Worm (Caenorhabditis elegans) whole organism, L1 larva: Measurements from ENCODE around the gene F41G3.5.

Experiments used
- C04F5.9 ChIP-seq: sonication (generic microtip); optimal IDR thresholded peaks from 2 replicates; lab custom pipeline; 2016; ENCODE audit warnings: missing genetic modification characterization, missing compliant biosample characterization
- Y116A8C.19 ChIP-seq: sonication (generic microtip); optimal IDR thresholded peaks from 2 replicates; lab custom pipeline; 2016; ENCODE audit warnings: missing compliant biosample characterization, missing genetic modification characterization, borderline replicate concordance
- ceh-88 ChIP-seq: fragments of 200-800 bp; sonication (Bioruptor generic); IDR thresholded peaks from 2 replicates; pipeline ENCODE4 v1.3.6; 2022; ENCODE audit warnings: missing genetic modification characterization, missing compliant biosample characterization
- dsc-1 ChIP-seq: sonication (generic microtip); optimal IDR thresholded peaks from 2 replicates; lab custom pipeline; 2016; ENCODE audit warnings: mild to moderate bottlenecking, missing genetic modification characterization, missing compliant biosample characterization
- efl-1 ChIP-seq, 4 experiments: fragments of 150-350 bp; optimal IDR thresholded peaks in 3 of 4; peaks in 1 of 4; 1 replicate in 1 of 4; 2 replicates in 3 of 4; lab custom pipeline; 2014; ENCODE audit warnings: missing biosample characterization in 2 of 4, missing genetic modification characterization in 2 of 4, missing genetic modification reagents in 2 of 4
- egl-13 ChIP-seq: sonication (generic microtip); optimal IDR thresholded peaks from 2 replicates; lab custom pipeline; 2016; ENCODE audit warnings: missing genotype, missing genetic modification reagents, missing genetic modification characterization, missing compliant biosample characterization
- elt-3 ChIP-seq, 6 experiments: fragments of 150-350 bp in 1 of 6; sonication (generic microtip); optimal IDR thresholded peaks; 2 replicates each; lab custom pipeline; 2017 to 2018; ENCODE audit warnings: missing biosample characterization in 6 of 6, missing genetic modification characterization in 6 of 6, inconsistent platforms in 1 of 6
- ets-5 ChIP-seq: fragments of 200-800 bp; sonication (Bioruptor generic); IDR thresholded peaks from 2 replicates; pipeline ENCODE4 v1.3.6; 2022; ENCODE audit warnings: missing genetic modification characterization, missing compliant biosample characterization
- fkh-8 ChIP-seq: sonication (generic microtip); optimal IDR thresholded peaks from 2 replicates; lab custom pipeline; 2016; ENCODE audit warnings: mild to moderate bottlenecking, missing genetic modification characterization, missing compliant biosample characterization
- fos-1 ChIP-seq: fragments of 150-350 bp; optimal IDR thresholded peaks from 2 replicates; lab custom pipeline; 2014; ENCODE audit warnings: missing biosample characterization, missing genetic modification characterization
- grh-1 ChIP-seq: fragments of 200-800 bp; sonication (Bioruptor generic); IDR thresholded peaks from 2 replicates; pipeline ENCODE4 v1.3.6; 2022; ENCODE audit warnings: missing genetic modification reagents, missing genetic modification characterization, missing compliant biosample characterization
- hlh-17 ChIP-seq: fragments of 200-800 bp; sonication (Bioruptor generic); optimal IDR thresholded peaks from 2 replicates; lab custom pipeline; 2018; ENCODE audit warnings: missing genetic modification characterization, mild to moderate bottlenecking, missing compliant biosample characterization, moderate library complexity, borderline replicate concordance
- hpl-2 ChIP-seq: fragments of 150-350 bp; optimal IDR thresholded peaks from 2 replicates; lab custom pipeline; 2014; ENCODE audit warnings: missing biosample characterization, missing genetic modification reagents, missing genetic modification characterization
- lin-13 ChIP-seq: fragments of 150-350 bp; optimal IDR thresholded peaks from 2 replicates; lab custom pipeline; 2014; ENCODE audit warnings: missing biosample characterization, missing genetic modification reagents, missing genetic modification characterization
- lin-14 ChIP-seq: fragments of 200-800 bp; sonication (Bioruptor generic); optimal IDR thresholded peaks from 2 replicates; lab custom pipeline; 2018; ENCODE audit warnings: mild to moderate bottlenecking, missing genetic modification characterization, moderate library complexity, missing compliant biosample characterization
- lin-15B ChIP-seq: fragments of 150-350 bp; sonication (generic microtip); optimal IDR thresholded peaks from 3 replicates; lab custom pipeline; 2014; ENCODE audit warnings: missing biosample characterization, missing genetic modification characterization
- lin-35 ChIP-seq, 2 experiments: fragments of 150-350 bp; optimal IDR thresholded peaks; 2 replicates each; lab custom pipeline; 2014; ENCODE audit warnings: missing biosample characterization in 2 of 2, missing genetic modification characterization in 2 of 2, missing genetic modification reagents in 2 of 2
- lin-39 ChIP-seq: fragments of 150-350 bp; optimal IDR thresholded peaks from 2 replicates; lab custom pipeline; 2014; ENCODE audit warnings: missing biosample characterization, missing genetic modification reagents, missing genetic modification characterization
- lir-3 ChIP-seq: sonication (generic microtip); optimal IDR thresholded peaks from 2 replicates; lab custom pipeline; 2016; ENCODE audit warnings: mild to moderate bottlenecking, missing genetic modification characterization, moderate library complexity, missing compliant biosample characterization; ENCODE audit not compliant: poor library complexity
- lsy-2 ChIP-seq, 2 experiments: fragments of 150-350 bp; optimal IDR thresholded peaks; 2 replicates each; lab custom pipeline; 2014; ENCODE audit warnings: missing biosample characterization in 2 of 2, missing genetic modification characterization in 2 of 2
- mdl-1 ChIP-seq, 2 experiments: fragments of 150-350 bp; optimal IDR thresholded peaks; 2 replicates each; lab custom pipeline; 2014 to 2017; ENCODE audit warnings: missing biosample characterization in 2 of 2, missing genetic modification characterization in 2 of 2, inconsistent platforms in 1 of 2
- mef-2 ChIP-seq: fragments of 150-350 bp; optimal IDR thresholded peaks from 2 replicates; lab custom pipeline; 2014; ENCODE audit warnings: missing biosample characterization, missing genetic modification characterization
- mep-1 ChIP-seq: fragments of 150-350 bp; optimal IDR thresholded peaks from 2 replicates; lab custom pipeline; 2014; ENCODE audit warnings: missing biosample characterization, missing genetic modification characterization
- nhr-20 ChIP-seq: sonication (generic microtip); optimal IDR thresholded peaks from 2 replicates; lab custom pipeline; 2016; ENCODE audit warnings: mild to moderate bottlenecking, missing genetic modification characterization, missing compliant biosample characterization
- nhr-237 ChIP-seq: fragments of 150-350 bp; optimal IDR thresholded peaks from 2 replicates; lab custom pipeline; 2014; ENCODE audit warnings: missing biosample characterization, missing genetic modification characterization
- nhr-71 ChIP-seq: sonication (generic microtip); optimal IDR thresholded peaks from 2 replicates; lab custom pipeline; 2016; ENCODE audit warnings: mild to moderate bottlenecking, missing genetic modification characterization, moderate library complexity, missing compliant biosample characterization
- nhr-77 ChIP-seq: fragments of 150-350 bp; optimal IDR thresholded peaks from 2 replicates; lab custom pipeline; 2014; ENCODE audit warnings: missing biosample characterization, missing genetic modification characterization
- nhr-84 ChIP-seq: sonication (generic microtip); optimal IDR thresholded peaks from 2 replicates; lab custom pipeline; 2017; ENCODE audit warnings: missing biosample characterization, missing genetic modification characterization
- pag-3 ChIP-seq: sonication (generic microtip); optimal IDR thresholded peaks from 2 replicates; lab custom pipeline; 2017; ENCODE audit warnings: missing genetic modification characterization, mild to moderate bottlenecking, missing compliant biosample characterization, antibody characterized with exemption, borderline replicate concordance; ENCODE audit not compliant: insufficient read depth
- pax-3 ChIP-seq: fragments of 200-800 bp; sonication (Bioruptor generic); optimal IDR thresholded peaks from 2 replicates; lab custom pipeline; 2018; ENCODE audit warnings: mild to moderate bottlenecking, missing genetic modification characterization, moderate library complexity, missing compliant biosample characterization
- rnt-1 ChIP-seq: sonication (generic microtip); optimal IDR thresholded peaks from 2 replicates; lab custom pipeline; 2016; ENCODE audit warnings: mild to moderate bottlenecking, missing genetic modification characterization, moderate library complexity, missing compliant biosample characterization
- sox-4 ChIP-seq: sonication (generic microtip); optimal IDR thresholded peaks from 2 replicates; lab custom pipeline; 2016; ENCODE audit warnings: missing genetic modification characterization, missing compliant biosample characterization
- sptf-1 ChIP-seq: fragments of 150-350 bp; optimal IDR thresholded peaks from 2 replicates; lab custom pipeline; 2014; ENCODE audit warnings: missing biosample characterization, missing genetic modification characterization
- sup-37 ChIP-seq: fragments of 200-800 bp; sonication (Bioruptor generic); optimal IDR thresholded peaks from 2 replicates; lab custom pipeline; 2018; ENCODE audit warnings: mild to moderate bottlenecking, missing genetic modification characterization, missing compliant biosample characterization
- tbx-2 ChIP-seq: sonication (generic microtip); optimal IDR thresholded peaks from 2 replicates; lab custom pipeline; 2016; ENCODE audit warnings: missing genetic modification characterization, missing compliant biosample characterization
- unc-30 ChIP-seq: sonication (generic microtip); optimal IDR thresholded peaks from 2 replicates; lab custom pipeline; 2017; ENCODE audit warnings: missing biosample characterization, missing genetic modification characterization
- unc-62 ChIP-seq: fragments of 150-350 bp; optimal IDR thresholded peaks from 2 replicates; lab custom pipeline; 2014; ENCODE audit warnings: missing biosample characterization, missing genetic modification reagents, missing genetic modification characterization
- xbp-1 ChIP-seq: sonication (generic microtip); optimal IDR thresholded peaks from 2 replicates; lab custom pipeline; 2016; ENCODE audit warnings: missing genetic modification characterization, missing compliant biosample characterization
- zip-4 ChIP-seq: fragments of 200-800 bp; sonication (Bioruptor generic); optimal IDR thresholded peaks from 2 replicates; lab custom pipeline; 2018; ENCODE audit warnings: mild to moderate bottlenecking, missing genetic modification characterization, moderate library complexity, missing compliant biosample characterization

Gene F41G3.5

DNA sequence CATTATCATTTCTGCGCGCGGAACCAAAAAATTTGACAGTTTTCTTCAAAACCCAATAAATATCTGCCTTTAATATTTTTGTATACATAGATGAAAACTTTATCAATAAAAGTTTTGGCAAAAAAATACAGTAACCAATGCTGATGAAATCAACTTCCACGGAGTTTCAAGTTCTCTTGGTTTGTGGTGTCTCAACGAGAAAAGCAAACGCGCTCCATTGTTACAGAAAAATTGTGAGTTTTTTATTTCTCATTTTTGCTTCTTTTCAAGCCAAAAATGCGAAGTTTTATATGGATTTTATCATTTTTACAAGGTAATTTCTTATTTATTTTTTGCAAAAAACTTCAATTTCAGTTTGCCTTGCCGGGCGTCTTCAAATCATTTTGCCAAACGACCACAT is 11.8 kb upstream of the F41G3.5 start, which contains the start of gene T14B4.3 (continued):
- TF ChIP-seq mdl-1 (tag; optimal IDR thresholded peaks at IDR 0.05; lab: Kevin White, UChicago) (peak in 1 of 2 experiments; percentile 35), egl-13 (no peak), unc-62 (GFP tag; lab: Kevin White, UChicago) (no peak), lin-15B (tag; lab: Kevin White, UChicago) (peak; percentile 78), dsc-1 (tag; lab: Kevin White, UChicago) (peak; percentile 15), tbx-2 (tag; lab: Kevin White, UChicago) (peak; percentile 54), Y116A8C.19 (tag; lab: Kevin White, UChicago) (no peak), sox-4 (tag; lab: Kevin White, UChicago) (peak; percentile 20), lin-14 (GFP tag; lab: Kevin White, UChicago) (peak; percentile 75), ceh-88 (0 out of 2 replicates have a peak, but pooled peaks have one; percentile 45), pax-3 (tag; lab: Kevin White, UChicago) (peak; percentile 52), lin-39 (tag; lab: Kevin White, UChicago) (no peak), sptf-1 (tag; lab: Kevin White, UChicago) (no peak), grh-1 (GFP tag; lab: Robert Waterston, UW) (no peak), lin-35 (GFP tag; optimal IDR thresholded peaks at IDR 0.05; lab: Kevin White, UChicago) (peak; percentile 57 to 85), fkh-8 (tag; lab: Kevin White, UChicago) (peak; percentile 56), nhr-20 (tag; lab: Kevin White, UChicago) (peak; percentile 57), lin-13 (GFP tag; lab: Kevin White, UChicago) (peak; percentile 59), hpl-2 (GFP tag; lab: Kevin White, UChicago) (no peak), nhr-237 (peak; percentile 6), rnt-1 (tag; lab: Kevin White, UChicago) (peak; percentile 88), pag-3 (tag; lab: Kevin White, UChicago) (no peak), nhr-84 (tag; lab: Kevin White, UChicago) (no peak), unc-30 (tag; lab: Kevin White, UChicago) (no peak), zip-4 (GFP tag; lab: Kevin White, UChicago) (no peak), ets-5 (GFP tag; lab: Robert Waterston, UW) (no peak), hlh-17 (GFP tag; lab: Kevin White, UChicago) (no peak), C04F5.9 (peak; percentile 4), nhr-71 (tag; lab: Kevin White, UChicago) (peak; percentile 73), mef-2 (tag; lab: Kevin White, UChicago) (no peak)
- TF ChIP-seq, all 84 proteins: peak for 40

DNA sequence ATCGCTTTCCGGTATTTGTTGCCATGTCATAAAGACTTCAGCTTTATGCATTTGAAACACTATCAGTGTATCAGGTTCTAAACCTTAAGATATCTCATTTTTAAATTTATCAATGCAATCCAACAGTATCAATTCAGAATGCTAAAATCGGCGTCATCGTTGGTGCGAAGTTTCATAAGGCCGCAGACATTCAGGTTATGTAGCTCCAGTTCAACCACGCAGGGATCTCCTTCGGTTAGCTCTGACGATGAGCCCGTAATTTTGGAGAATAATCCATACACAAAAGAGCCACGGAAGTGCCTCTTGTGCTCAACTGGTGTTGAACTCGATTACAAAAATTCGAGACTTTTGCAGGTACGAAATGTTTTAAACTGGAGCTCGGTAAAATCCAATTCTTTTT is 10.4 kb upstream of the F41G3.5 start, which contains the start of gene mrps-18.C:
Gene mrps-18.C (plus strand): TSS at position 138 of the 400 bp plus-strand sequence.
- TF ChIP-seq xbp-1 (tag; lab: Kevin White, UChicago) = no peak
- no peak for TF ChIP-seq hlh-17 (GFP tag; lab: Kevin White, UChicago)
- TF ChIP-seq fos-1 (tag; lab: Kevin White, UChicago) = no peak
- TF ChIP-seq lir-3 (tag; lab: Kevin White, UChicago) = no peak
- TF ChIP-seq mep-1 (tag; lab: Kevin White, UChicago) = no peak
- no peak for TF ChIP-seq zip-4 (GFP tag; lab: Kevin White, UChicago)
- TF ChIP-seq lsy-2 (tag; optimal IDR thresholded peaks at IDR 0.05; lab: Kevin White, UChicago) = no peak
- TF ChIP-seq nhr-20 (tag; lab: Kevin White, UChicago) = no peak
- no peak for TF ChIP-seq pag-3 (tag; lab: Kevin White, UChicago)
- no peak for TF ChIP-seq nhr-77 (tag; lab: Kevin White, UChicago)
- TF ChIP-seq sup-37 = no peak
- TF ChIP-seq tbx-2 (tag; lab: Kevin White, UChicago) = no peak
- TF ChIP-seq elt-3 (tag; optimal IDR thresholded peaks at IDR 0.05; lab: Kevin White, UChicago) = no peak
- TF ChIP-seq efl-1 (optimal IDR thresholded peaks at IDR 0.05; lab: Kevin White, UChicago) = no peak
- TF ChIP-seq efl-1 (GFP tag; optimal IDR thresholded peaks at IDR 0.05 in 1 of 2; lab: Kevin White, UChicago) = no peak
